Worm (Caenorhabditis elegans): ENCODE data around the gene B0285.3.

- no peak for TF ChIP-seq sox-4 (tag; optimal IDR thresholded peaks at IDR 0.05)
- no peak for TF ChIP-seq zip-5 (tag; optimal IDR thresholded peaks at IDR 0.05)
- TF ChIP-seq nhr-11 (tag; optimal IDR thresholded peaks at IDR 0.05): no peak
- no peak for TF ChIP-seq unc-86 (tag; optimal IDR thresholded peaks at IDR 0.05)
- no peak for TF ChIP-seq dve-1 (tag; optimal IDR thresholded peaks at IDR 0.05)
- TF ChIP-seq pag-3 (tag; optimal IDR thresholded peaks at IDR 0.05; ENCODE audit: borderline replicate concordance): no peak
These were observed 50.0 kb downstream of the B0285.3 start, which contains the start of gene R10E4.6 for ce11 chrIII:4293108-4293507.
